Worm (Caenorhabditis elegans) whole organism, mixed stage, embryonic: ENCODE results near the gene srx-129.

ENCODE experiments used
- M03D4.4 ChIP-seq: sonication (generic microtip); optimal IDR thresholded peaks from 2 replicates; lab custom pipeline; 2017; ENCODE audit warnings: mild to moderate bottlenecking, missing genetic modification characterization, missing compliant biosample characterization
- bed-3 ChIP-seq: fragments of 200-800 bp; sonication (Bioruptor generic); optimal IDR thresholded peaks from 3 replicates; lab custom pipeline; 2018; ENCODE audit warnings: mild to moderate bottlenecking, missing genetic modification characterization, moderate library complexity, missing compliant biosample characterization
- ceh-39 ChIP-seq: fragments of 150-350 bp; optimal IDR thresholded peaks from 2 replicates; lab custom pipeline; 2014; ENCODE audit warnings: missing biosample characterization, missing genetic modification characterization
- ceh-43 ChIP-seq: fragments of 200-800 bp; sonication (Bioruptor generic); optimal IDR thresholded peaks from 2 replicates; lab custom pipeline; 2018; ENCODE audit warnings: mild to moderate bottlenecking, missing genetic modification characterization, moderate library complexity, missing compliant biosample characterization
- ceh-83 ChIP-seq: fragments of 200-800 bp; sonication (Bioruptor generic); optimal IDR thresholded peaks from 2 replicates; lab custom pipeline; 2018; ENCODE audit warnings: mild to moderate bottlenecking, missing genetic modification characterization, missing compliant biosample characterization
- ces-1 ChIP-seq: fragments of 150-350 bp; optimal IDR thresholded peaks from 2 replicates; lab custom pipeline; 2014; ENCODE audit warnings: missing biosample characterization, missing genetic modification reagents, missing genetic modification characterization
- cnd-1 ChIP-seq: fragments of 200-800 bp; sonication (Bioruptor generic); optimal IDR thresholded peaks from 2 replicates; lab custom pipeline; 2018; ENCODE audit warnings: mild to moderate bottlenecking, missing genetic modification characterization, missing compliant biosample characterization
- drap-1 ChIP-seq: fragments of 200-800 bp; sonication (Bioruptor generic); optimal IDR thresholded peaks from 3 replicates; lab custom pipeline; 2018; ENCODE audit warnings: mild to moderate bottlenecking, missing genetic modification characterization, missing compliant biosample characterization
- elt-1 ChIP-seq: sonication (generic microtip); optimal IDR thresholded peaks from 2 replicates; lab custom pipeline; 2017; ENCODE audit warnings: missing genetic modification characterization, mild to moderate bottlenecking, missing compliant biosample characterization, antibody characterized with exemption, moderate library complexity, borderline replicate concordance; ENCODE audit not compliant: insufficient read depth
- elt-3 ChIP-seq: fragments of 150-350 bp; optimal IDR thresholded peaks from 2 replicates; lab custom pipeline; 2014; ENCODE audit warnings: missing biosample characterization, missing genetic modification characterization
- ham-2 ChIP-seq: fragments of 200-800 bp; sonication (Bioruptor generic); optimal IDR thresholded peaks from 2 replicates; lab custom pipeline; 2018; ENCODE audit warnings: mild to moderate bottlenecking, missing genetic modification characterization, missing compliant biosample characterization
- hlh-1 ChIP-seq: fragments of 150-350 bp; optimal IDR thresholded peaks from 2 replicates; lab custom pipeline; 2014; ENCODE audit warnings: missing biosample characterization, missing genetic modification reagents, missing genetic modification characterization
- lin-13 ChIP-seq: fragments of 150-350 bp; optimal IDR thresholded peaks from 2 replicates; lab custom pipeline; 2014; ENCODE audit warnings: missing biosample characterization, missing genetic modification characterization
- lin-32 ChIP-seq: fragments of 200-800 bp; sonication (Bioruptor generic); optimal IDR thresholded peaks from 2 replicates; lab custom pipeline; 2018; ENCODE audit warnings: mild to moderate bottlenecking, missing genetic modification characterization, missing compliant biosample characterization
- lsy-2 ChIP-seq: fragments of 150-350 bp; optimal IDR thresholded peaks from 2 replicates; lab custom pipeline; 2014; ENCODE audit warnings: missing biosample characterization, missing genetic modification characterization
- mab-5 ChIP-seq: fragments of 150-350 bp; optimal IDR thresholded peaks from 2 replicates; lab custom pipeline; 2014; ENCODE audit warnings: missing biosample characterization, missing genetic modification characterization
- mep-1 ChIP-seq: fragments of 150-350 bp; optimal IDR thresholded peaks from 2 replicates; lab custom pipeline; 2017; ENCODE audit warnings: missing biosample characterization, missing genetic modification reagents, missing genetic modification characterization, inconsistent platforms
- mls-2 ChIP-seq: sonication (generic microtip); optimal IDR thresholded peaks from 2 replicates; lab custom pipeline; 2016; ENCODE audit warnings: mild to moderate bottlenecking, missing genetic modification characterization, moderate library complexity, missing compliant biosample characterization
- nhr-12 ChIP-seq: fragments of 150-350 bp; optimal IDR thresholded peaks from 2 replicates; lab custom pipeline; 2014; ENCODE audit warnings: missing biosample characterization, missing genetic modification characterization
- nhr-2 ChIP-seq: fragments of 150-350 bp; optimal IDR thresholded peaks from 2 replicates; lab custom pipeline; 2014; ENCODE audit warnings: missing biosample characterization, missing genetic modification characterization
- nhr-237 ChIP-seq: fragments of 150-350 bp; optimal IDR thresholded peaks from 2 replicates; lab custom pipeline; 2014; ENCODE audit warnings: missing biosample characterization, missing genetic modification characterization
- nhr-28 ChIP-seq: fragments of 150-350 bp; optimal IDR thresholded peaks from 2 replicates; lab custom pipeline; 2014; ENCODE audit warnings: missing biosample characterization, missing genetic modification characterization
- nhr-76 ChIP-seq: sonication (generic microtip); optimal IDR thresholded peaks from 2 replicates; lab custom pipeline; 2017; ENCODE audit warnings: missing biosample characterization, missing genetic modification characterization
- pha-4 ChIP-seq: fragments of 150-350 bp; optimal IDR thresholded peaks from 2 replicates; lab custom pipeline; 2018; ENCODE audit warnings: missing biosample characterization, missing genetic modification reagents, missing genetic modification characterization
- sem-2 ChIP-seq: fragments of 200-800 bp; sonication (Bioruptor generic); optimal IDR thresholded peaks from 2 replicates; lab custom pipeline; 2018; ENCODE audit warnings: mild to moderate bottlenecking, missing genetic modification characterization, missing compliant biosample characterization
- snpc-4 ChIP-seq: fragments of 150-350 bp; optimal IDR thresholded peaks from 2 replicates; lab custom pipeline; 2014; ENCODE audit warnings: missing biosample characterization, missing genetic modification characterization
- sptf-1 ChIP-seq: sonication (generic microtip); optimal IDR thresholded peaks from 2 replicates; lab custom pipeline; 2017; ENCODE audit warnings: mild to moderate bottlenecking, missing genetic modification characterization, moderate library complexity, missing compliant biosample characterization
- tbx-8 ChIP-seq: fragments of 200-800 bp; sonication (Bioruptor generic); optimal IDR thresholded peaks from 2 replicates; lab custom pipeline; 2018; ENCODE audit warnings: mild to moderate bottlenecking, missing genetic modification characterization, moderate library complexity, missing compliant biosample characterization
- unc-120 ChIP-seq: sonication (generic microtip); optimal IDR thresholded peaks from 2 replicates; lab custom pipeline; 2017; ENCODE audit warnings: missing genetic modification characterization, missing compliant biosample characterization; ENCODE audit not compliant: poor library complexity, severe bottlenecking
- unc-39 ChIP-seq: fragments of 150-350 bp; optimal IDR thresholded peaks from 2 replicates; lab custom pipeline; 2014; ENCODE audit warnings: missing biosample characterization, missing genetic modification characterization
- unc-62 ChIP-seq: fragments of 150-350 bp; optimal IDR thresholded peaks from 2 replicates; lab custom pipeline; 2014; ENCODE audit warnings: missing biosample characterization, missing genetic modification reagents, missing genetic modification characterization
- zip-8 ChIP-seq: fragments of 150-350 bp; optimal IDR thresholded peaks from 2 replicates; lab custom pipeline; 2014; ENCODE audit warnings: missing biosample characterization, missing genetic modification characterization
- ztf-11 ChIP-seq: fragments of 150-350 bp; optimal IDR thresholded peaks from 2 replicates; lab custom pipeline; 2014; ENCODE audit warnings: missing biosample characterization, missing genetic modification characterization

The srx-129 gene

DNA sequence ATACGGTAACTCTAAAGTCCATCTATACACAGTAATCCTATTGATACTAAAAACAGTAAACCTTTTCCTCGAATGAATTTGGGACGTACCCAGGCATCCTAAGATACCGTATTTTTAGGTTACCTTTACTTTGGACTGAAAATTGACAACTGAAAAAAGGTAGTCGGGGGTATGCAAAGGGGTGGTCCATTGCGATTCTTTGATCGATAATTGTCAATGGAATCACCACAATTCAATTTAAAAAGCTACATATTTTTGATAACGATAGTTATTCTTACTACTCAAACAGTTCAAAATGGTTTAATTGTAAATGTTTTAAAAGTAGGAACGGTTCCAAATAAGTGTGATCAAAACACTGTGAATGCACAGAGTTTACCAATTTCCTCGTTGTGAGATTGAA, at the start of gene srx-129:
Gene srx-129, plus strand, starts transcription at position 301 of the 400 bp plus-strand sequence.
- TF ChIP-seq ceh-43 (GFP tag; lab: Kevin White, UChicago) (no peak), ztf-11 (tag; lab: Kevin White, UChicago) (no peak), drap-1 (GFP tag; lab: Kevin White, UChicago) (no peak), snpc-4 (tag; lab: Kevin White, UChicago) (no peak), pha-4 (tag; lab: Kevin White, UChicago) (no peak), elt-3 (tag; lab: Kevin White, UChicago) (no peak), sptf-1 (tag; lab: Kevin White, UChicago) (no peak), ces-1 (GFP tag; lab: Kevin White, UChicago) (no peak), nhr-76 (tag; lab: Kevin White, UChicago) (no peak), zip-8 (tag; lab: Kevin White, UChicago) (no peak), nhr-237 (no peak), mls-2 (tag; lab: Kevin White, UChicago) (no peak), M03D4.4 (tag; lab: Kevin White, UChicago) (no peak)

- TF ChIP-seq ces-1 (GFP tag; lab: Kevin White, UChicago) (no peak), lsy-2 (tag; lab: Kevin White, UChicago) (no peak), mls-2 (tag; lab: Kevin White, UChicago) (no peak), hlh-1 (tag; lab: Kevin White, UChicago) (no peak), elt-1 (tag; lab: Kevin White, UChicago) (no peak), unc-39 (tag; lab: Kevin White, UChicago) (no peak)
- TF ChIP-seq, all 35 proteins: peak for 0
Measured at ce11 chrV:13785767-13786166, 48.3 kb upstream of the srx-129 start.

DNA sequence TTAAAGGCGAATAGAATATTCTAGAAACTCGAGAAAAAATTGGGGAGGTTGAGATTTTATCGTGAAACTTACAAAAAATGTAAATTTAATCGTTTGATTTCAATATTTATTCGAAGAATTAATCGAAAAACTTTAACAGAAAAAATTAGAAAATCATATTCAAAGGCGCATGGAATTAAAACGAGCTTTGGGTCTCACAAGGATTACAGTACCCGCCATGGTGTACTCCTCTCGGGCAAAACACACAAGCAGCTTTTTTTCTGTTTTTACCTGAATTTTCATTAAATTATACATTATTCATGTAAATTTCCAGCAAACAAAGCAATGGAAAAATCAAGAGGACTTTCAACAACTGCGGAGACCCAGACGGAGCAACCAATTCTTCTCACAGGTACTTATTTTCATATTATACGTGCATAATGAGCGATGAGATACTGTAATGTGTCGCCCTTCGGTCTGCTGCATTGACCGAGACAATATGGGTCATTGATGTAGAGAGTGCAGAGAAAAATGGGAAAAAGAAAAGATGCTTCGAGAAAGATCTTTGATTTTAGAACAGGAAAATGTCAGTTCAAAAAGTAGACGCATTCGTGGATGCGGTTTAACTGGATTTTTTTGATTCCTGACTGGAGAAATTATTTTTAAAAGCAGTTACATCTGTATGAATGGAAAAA, 46.7 kb upstream of the srx-129 start, which contains the start of the genes F53C11.4 and F53C11.5:
Gene F53C11.4, minus strand, starts transcription at position 128 of the 674 bp plus-strand sequence.
Gene F53C11.5, plus strand, starts transcription at position 325 of the 674 bp plus-strand sequence.
- peak; percentile 8 for TF ChIP-seq unc-120 (tag; lab: Kevin White, UChicago)
- no peak for TF ChIP-seq sem-2
- TF ChIP-seq lsy-2 (tag; lab: Kevin White, UChicago): peak; percentile 42
- no peak for TF ChIP-seq snpc-4 (tag; lab: Kevin White, UChicago)
- no peak for TF ChIP-seq tbx-8
- TF ChIP-seq mls-2 (tag; lab: Kevin White, UChicago): no peak
- TF ChIP-seq nhr-76 (tag; lab: Kevin White, UChicago): no peak
- peak; percentile 98 for TF ChIP-seq nhr-2 (tag; lab: Kevin White, UChicago)
- peak; percentile 43 for TF ChIP-seq unc-62
- TF ChIP-seq mep-1 (tag; lab: Kevin White, UChicago): peak; percentile 7
- TF ChIP-seq drap-1 (GFP tag; lab: Kevin White, UChicago): no peak
- no peak for TF ChIP-seq nhr-28 (tag; lab: Kevin White, UChicago)
- no peak for TF ChIP-seq bed-3 (GFP tag; lab: Kevin White, UChicago)
- TF ChIP-seq mab-5: no peak
- peak; percentile 30 for TF ChIP-seq nhr-237

- TF ChIP-seq ceh-83 (GFP tag; lab: Kevin White, UChicago) (no peak), M03D4.4 (tag; lab: Kevin White, UChicago) (no peak), cnd-1 (tag; lab: Kevin White, UChicago) (no peak), nhr-2 (tag; lab: Kevin White, UChicago) (no peak), unc-120 (tag; lab: Kevin White, UChicago) (no peak), nhr-12 (no peak), bed-3 (GFP tag; lab: Kevin White, UChicago) (no peak), drap-1 (GFP tag; lab: Kevin White, UChicago) (no peak), ztf-11 (tag; lab: Kevin White, UChicago) (no peak), lin-32 (no peak), ceh-43 (GFP tag; lab: Kevin White, UChicago) (no peak), mab-5 (no peak), ceh-39 (no peak), lsy-2 (tag; lab: Kevin White, UChicago) (no peak), lin-13 (tag; lab: Kevin White, UChicago) (no peak), sem-2 (no peak), ham-2 (GFP tag; lab: Kevin White, UChicago) (no peak)
Measured at ce11 chrV:13787948-13788681, 45.9 kb upstream of the srx-129 start.
